Worm (Caenorhabditis elegans): ENCODE measurements around the gene C23F12.3.

DNA sequence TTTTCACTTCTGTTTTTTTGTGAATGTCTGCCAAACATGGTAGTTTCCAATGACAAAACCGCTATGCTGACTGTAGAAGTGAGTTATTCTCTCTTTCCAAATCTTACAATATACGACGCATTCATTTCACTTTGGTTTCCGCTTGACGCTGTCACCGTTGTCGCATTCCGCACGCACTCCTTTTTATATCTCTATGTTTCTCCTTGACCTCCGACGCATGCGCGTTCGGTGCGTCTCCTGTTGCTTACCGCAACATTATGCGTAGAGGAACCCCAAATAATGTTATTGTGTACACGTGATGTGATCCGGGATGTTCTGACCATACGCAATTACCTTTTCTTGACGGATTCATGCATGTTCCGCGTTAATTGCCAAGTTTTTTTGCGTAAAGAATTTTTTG, 10.5 kb downstream of the C23F12.3 start:
- TF ChIP-seq fos-1 (tag; optimal IDR thresholded peaks at IDR 0.05), result no peak
- no peak for TF ChIP-seq nhr-77 (tag; optimal IDR thresholded peaks at IDR 0.05)
- no peak for TF ChIP-seq C34F6.9 (tag; optimal IDR thresholded peaks at IDR 0.05)
- TF ChIP-seq nhr-11 (tag; optimal IDR thresholded peaks at IDR 0.05), result no peak
- TF ChIP-seq ceh-16 (tag; optimal IDR thresholded peaks at IDR 0.05), result no peak
- TF ChIP-seq blmp-1 (tag; optimal IDR thresholded peaks at IDR 0.05; ENCODE audit: insufficient read depth), result peak; percentile 38
- TF ChIP-seq elt-3 (tag; optimal IDR thresholded peaks at IDR 0.05), result no peak
- no peak for TF ChIP-seq lin-39 (tag; optimal IDR thresholded peaks at IDR 0.05)
- TF ChIP-seq gmeb-1 (tag; optimal IDR thresholded peaks at IDR 0.05), result no peak
- no peak for TF ChIP-seq skn-1 (tag; optimal IDR thresholded peaks at IDR 0.05)

Measured in whole organism, L2 larva.